Worm (Caenorhabditis elegans) whole organism, late embryonic: ENCODE data around the gene srw-57.
A peak's percentile ranks its signal among the peaks of the same experiment; 100 is the strongest.

ENCODE experiments used
- C38D4.7 ChIP-seq: fragments of 200-800 bp; sonication (Bioruptor generic); optimal IDR thresholded peaks from 2 replicates; lab custom pipeline; 2018; ENCODE audit warnings: mild to moderate bottlenecking, missing genetic modification characterization, moderate library complexity, missing compliant biosample characterization
- T23F11.4 ChIP-seq: fragments of 200-800 bp; sonication (Bioruptor generic); optimal IDR thresholded peaks from 2 replicates; lab custom pipeline; 2018; ENCODE audit warnings: mild to moderate bottlenecking, missing genetic modification characterization, missing compliant biosample characterization
- ahr-1 ChIP-seq: sonication (generic microtip); optimal IDR thresholded peaks from 2 replicates; lab custom pipeline; 2016; ENCODE audit warnings: missing genetic modification characterization, missing compliant biosample characterization
- ama-1 ChIP-seq: fragments of 150-350 bp; optimal IDR thresholded peaks from 2 replicates; lab custom pipeline; 2014
- ceh-14 ChIP-seq: sonication (generic microtip); optimal IDR thresholded peaks from 2 replicates; lab custom pipeline; 2016; ENCODE audit warnings: missing genotype, missing genetic modification characterization, missing compliant biosample characterization
- ceh-24 ChIP-seq: sonication (generic microtip); optimal IDR thresholded peaks from 2 replicates; lab custom pipeline; 2016; ENCODE audit warnings: mild to moderate bottlenecking, missing genetic modification characterization, missing compliant biosample characterization
- ceh-6 ChIP-seq: fragments of 200-800 bp; sonication (Bioruptor generic); optimal IDR thresholded peaks from 2 replicates; lab custom pipeline; 2018; ENCODE audit warnings: mild to moderate bottlenecking, missing genetic modification characterization, missing compliant biosample characterization
- ets-4 ChIP-seq: sonication (generic microtip); optimal IDR thresholded peaks from 2 replicates; lab custom pipeline; 2016; ENCODE audit warnings: missing genetic modification characterization, missing compliant biosample characterization
- eyg-1 ChIP-seq: sonication (generic microtip); optimal IDR thresholded peaks from 2 replicates; lab custom pipeline; 2016; ENCODE audit warnings: missing genotype, missing genetic modification characterization, missing compliant biosample characterization
- hlh-30 ChIP-seq: sonication (generic microtip); optimal IDR thresholded peaks from 2 replicates; lab custom pipeline; 2017; ENCODE audit warnings: antibody characterized with exemption, missing genetic modification characterization, missing compliant biosample characterization; ENCODE audit not compliant: insufficient read depth
- hlh-8 ChIP-seq: sonication (generic microtip); optimal IDR thresholded peaks from 2 replicates; lab custom pipeline; 2016; ENCODE audit warnings: missing genotype, missing genetic modification characterization, missing compliant biosample characterization
- lin-11 ChIP-seq: fragments of 200-800 bp; sonication (Bioruptor generic); optimal IDR thresholded peaks from 2 replicates; lab custom pipeline; 2018; ENCODE audit warnings: mild to moderate bottlenecking, missing genetic modification characterization, missing compliant biosample characterization
- madf-2 ChIP-seq: sonication (generic microtip); optimal IDR thresholded peaks from 2 replicates; lab custom pipeline; 2017; ENCODE audit warnings: missing genetic modification characterization, missing compliant biosample characterization
- mec-3 ChIP-seq: sonication (generic microtip); optimal IDR thresholded peaks from 2 replicates; lab custom pipeline; 2016; ENCODE audit warnings: borderline replicate concordance, missing genetic modification characterization, missing compliant biosample characterization
- nfya-1 ChIP-seq: sonication (generic microtip); optimal IDR thresholded peaks from 2 replicates; lab custom pipeline; 2017; ENCODE audit warnings: missing genetic modification characterization, mild to moderate bottlenecking, missing compliant biosample characterization, antibody characterized with exemption, moderate library complexity
- nhr-11 ChIP-seq: fragments of 150-350 bp; optimal IDR thresholded peaks from 2 replicates; lab custom pipeline; 2014; ENCODE audit warnings: missing biosample characterization, missing genetic modification characterization
- odd-2 ChIP-seq: sonication (generic microtip); optimal IDR thresholded peaks from 2 replicates; lab custom pipeline; 2017; ENCODE audit warnings: antibody characterized with exemption, mild to moderate bottlenecking, missing genetic modification characterization, missing compliant biosample characterization
- pag-3 ChIP-seq: sonication (generic microtip); optimal IDR thresholded peaks from 2 replicates; lab custom pipeline; 2016; ENCODE audit warnings: missing compliant biosample characterization, missing genetic modification characterization, borderline replicate concordance
- pat-9 ChIP-seq: fragments of 200-800 bp; sonication (Bioruptor generic); optimal IDR thresholded peaks from 2 replicates; lab custom pipeline; 2018; ENCODE audit warnings: mild to moderate bottlenecking, missing genetic modification characterization, moderate library complexity, missing compliant biosample characterization
- pax-1 ChIP-seq: fragments of 150-350 bp; optimal IDR thresholded peaks from 2 replicates; lab custom pipeline; 2014; ENCODE audit warnings: missing biosample characterization, missing genetic modification characterization
- pha-4 ChIP-seq: fragments of 150-350 bp; optimal IDR thresholded peaks from 2 replicates; lab custom pipeline; 2018; ENCODE audit warnings: missing biosample characterization, missing genetic modification reagents, missing genetic modification characterization
- pqm-1 ChIP-seq: sonication (generic microtip); optimal IDR thresholded peaks from 2 replicates; lab custom pipeline; 2016; ENCODE audit warnings: missing genetic modification characterization, missing compliant biosample characterization
- pros-1 ChIP-seq: fragments of 150-350 bp; optimal IDR thresholded peaks from 2 replicates; lab custom pipeline; 2014; ENCODE audit warnings: missing biosample characterization, missing genetic modification reagents, missing genetic modification characterization
- rnt-1 ChIP-seq: sonication (generic microtip); optimal IDR thresholded peaks from 2 replicates; lab custom pipeline; 2016; ENCODE audit warnings: missing genetic modification characterization, missing compliant biosample characterization
- sdc-2 ChIP-seq: sonication (generic microtip); optimal IDR thresholded peaks from 2 replicates; lab custom pipeline; 2016; ENCODE audit warnings: missing genotype, missing genetic modification characterization, missing compliant biosample characterization
- sox-4 ChIP-seq: sonication (generic microtip); optimal IDR thresholded peaks from 2 replicates; lab custom pipeline; 2017; ENCODE audit warnings: mild to moderate bottlenecking, missing genetic modification characterization, inconsistent platforms, missing compliant biosample characterization
- syd-9 ChIP-seq: sonication (generic microtip); optimal IDR thresholded peaks from 2 replicates; lab custom pipeline; 2016; ENCODE audit warnings: mild to moderate bottlenecking, missing genetic modification characterization, moderate library complexity, missing compliant biosample characterization
- ttx-3 ChIP-seq: sonication (generic microtip); optimal IDR thresholded peaks from 2 replicates; lab custom pipeline; 2016; ENCODE audit warnings: missing genetic modification reagents, missing genetic modification characterization, missing compliant biosample characterization
- unc-3 ChIP-seq, 2 experiments: fragments of 200-800 bp in 1 of 2; sonication (Bioruptor generic) in 1 of 2; sonication (generic microtip) in 1 of 2; conservative IDR thresholded peaks in 1 of 2; optimal IDR thresholded peaks in 1 of 2; 2 replicates each; pipeline versions ENCODE4 v1.3.6 to Lab custom; 2016 to 2022; ENCODE audit warnings: missing compliant biosample characterization in 2 of 2, missing genetic modification characterization in 2 of 2, missing genetic modification reagents in 1 of 2
- unc-42 ChIP-seq: sonication (generic microtip); optimal IDR thresholded peaks from 2 replicates; lab custom pipeline; 2016; ENCODE audit warnings: missing genotype, missing genetic modification characterization, missing compliant biosample characterization
- unc-55 ChIP-seq: sonication (generic microtip); optimal IDR thresholded peaks from 2 replicates; lab custom pipeline; 2017; ENCODE audit warnings: missing biosample characterization, missing genetic modification reagents, missing genetic modification characterization
- unc-86 ChIP-seq: sonication (generic microtip); optimal IDR thresholded peaks from 2 replicates; lab custom pipeline; 2016; ENCODE audit warnings: missing genetic modification characterization, missing compliant biosample characterization
- zip-5 ChIP-seq: sonication (generic microtip); optimal IDR thresholded peaks from 2 replicates; lab custom pipeline; 2016; ENCODE audit warnings: missing genetic modification characterization, missing compliant biosample characterization
- ztf-16 ChIP-seq: sonication (generic microtip); optimal IDR thresholded peaks from 2 replicates; lab custom pipeline; 2017; ENCODE audit warnings: missing genetic modification characterization, missing compliant biosample characterization

srw-57 gene

ce11 chrV:15954932-15955331 is at the start of gene srw-57:
TSS of gene srw-57 (minus strand) at chrV:15955032.
- TF ChIP-seq unc-55 (GFP tag; lab: Kevin White, UChicago) (no peak), mec-3 (tag; lab: Kevin White, UChicago) (no peak), pat-9 (tag; lab: Kevin White, UChicago) (no peak), odd-2 (tag; lab: Kevin White, UChicago) (no peak), pros-1 (tag; lab: Kevin White, UChicago) (no peak), ceh-14 (tag; lab: Kevin White, UChicago) (no peak), pag-3 (no peak), pax-1 (tag; lab: Kevin White, UChicago) (no peak), hlh-8 (tag; lab: Kevin White, UChicago) (no peak), ahr-1 (tag; lab: Kevin White, UChicago) (no peak), nhr-11 (tag; lab: Kevin White, UChicago) (no peak), syd-9 (tag; lab: Kevin White, UChicago) (no peak), zip-5 (tag; lab: Kevin White, UChicago) (no peak), nfya-1 (tag; lab: Kevin White, UChicago) (no peak), ttx-3 (tag; lab: Kevin White, UChicago) (no peak), pha-4 (tag; lab: Kevin White, UChicago) (no peak), T23F11.4 (GFP tag; lab: Kevin White, UChicago) (no peak)

ce11 chrV:16002288-16002687 is 47.5 kb upstream of the srw-57 start, which contains the start of gene nhr-63:
TSS of gene nhr-63 (plus strand) at chrV:16002588.
- TF ChIP-seq ceh-24 (tag; lab: Kevin White, UChicago) (no peak), rnt-1 (no peak), unc-3 (GFP tag; conservative IDR thresholded peaks at IDR 0.05; lab: Robert Waterston, UW) (no peak), unc-3 (tag; optimal IDR thresholded peaks at IDR 0.05; lab: Kevin White, UChicago) (no peak), ama-1 (no peak), unc-42 (tag; lab: Kevin White, UChicago) (no peak), madf-2 (tag; lab: Kevin White, UChicago) (no peak), sox-4 (tag; lab: Kevin White, UChicago) (no peak), ztf-16 (no peak), lin-11 (tag; lab: Kevin White, UChicago) (no peak), ets-4 (tag; lab: Kevin White, UChicago) (no peak), unc-55 (GFP tag; lab: Kevin White, UChicago) (no peak), hlh-8 (tag; lab: Kevin White, UChicago) (no peak), ceh-6 (GFP tag; lab: Kevin White, UChicago) (no peak), sdc-2 (no peak), eyg-1 (tag; lab: Kevin White, UChicago) (no peak), pha-4 (tag; lab: Kevin White, UChicago) (no peak)
- TF ChIP-seq, all 69 proteins: peak for 0

ce11 chrV:16000433-16000832 is 45.6 kb upstream of the srw-57 start, which contains the start of gene nhr-50:
TSS of gene nhr-50 (minus strand) at chrV:16000631.
- TF ChIP-seq hlh-30 (tag; lab: Kevin White, UChicago) (peak; percentile 15), ahr-1 (tag; lab: Kevin White, UChicago) (no peak)

- no peak for TF ChIP-seq ama-1
- TF ChIP-seq ceh-14 (tag; lab: Kevin White, UChicago) = no peak
- TF ChIP-seq pha-4 (tag; lab: Kevin White, UChicago) = no peak
- TF ChIP-seq C38D4.7 (GFP tag; lab: Kevin White, UChicago) = no peak
- no peak for TF ChIP-seq unc-86 (tag; lab: Kevin White, UChicago)
- TF ChIP-seq pqm-1 = no peak
These were observed 41.9 kb upstream of the srw-57 start, which contains the start of the genes C06C6.9 and C06C6.8 for ce11 chrV:15996655-15997186. TSS of gene C06C6.9 (minus strand) at chrV:15996755. TSS of gene C06C6.8 (plus strand) at chrV:15997136.
